Fruit fly (Drosophila melanogaster): ENCODE data around the gene CG8097.

- TF ChIP-seq CG8478 (optimal IDR thresholded peaks at IDR 0.05) (no peak), usp (GFP tag; optimal IDR thresholded peaks at IDR 0.05) (no peak), EcR (GFP tag; optimal IDR thresholded peaks at IDR 0.05) (no peak), psq (optimal IDR thresholded peaks at IDR 0.05) (no peak)
Observed at dm6 chrX:15632669-15633068, 49.7 kb downstream of the CG8097 start.
